Worm (Caenorhabditis elegans): ENCODE results near the gene Y37H2A.13.

DNA sequence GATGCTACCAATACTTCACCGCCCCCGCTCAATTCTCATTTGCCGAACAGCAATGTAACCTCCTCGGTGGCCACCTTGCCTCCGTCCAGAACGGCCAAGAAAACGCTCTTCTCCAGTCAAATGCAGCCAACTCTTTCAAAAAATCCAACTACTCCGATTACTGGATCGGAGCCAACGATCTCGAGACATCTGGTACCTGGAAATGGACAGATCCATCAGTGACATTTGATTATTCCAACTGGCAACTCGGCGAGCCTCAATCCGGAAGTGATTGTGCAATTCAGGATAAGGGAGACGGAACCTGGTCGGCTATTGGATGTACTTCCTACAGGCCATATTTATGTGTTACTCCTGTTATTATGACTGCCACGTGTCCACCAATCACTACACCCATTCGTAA is 15.5 kb downstream of the Y37H2A.13 start:
- TF ChIP-seq aly-2 (tag; optimal IDR thresholded peaks at IDR 0.05) (no peak), snpc-4 (tag; optimal IDR thresholded peaks at IDR 0.05) (no peak), ceh-16 (tag; optimal IDR thresholded peaks at IDR 0.05) (no peak), lin-13 (GFP tag; optimal IDR thresholded peaks at IDR 0.05) (no peak), unc-39 (tag; optimal IDR thresholded peaks at IDR 0.05) (no peak), ztf-4 (tag; optimal IDR thresholded peaks at IDR 0.05) (no peak), lin-11 (tag; optimal IDR thresholded peaks at IDR 0.05) (no peak), unc-55 (GFP tag; optimal IDR thresholded peaks at IDR 0.05) (no peak), nhr-11 (tag; optimal IDR thresholded peaks at IDR 0.05) (no peak), skn-1 (tag; optimal IDR thresholded peaks at IDR 0.05) (no peak), unc-62 (GFP tag; optimal IDR thresholded peaks at IDR 0.05) (no peak), Y55F3AM.14 (GFP tag; optimal IDR thresholded peaks at IDR 0.05) (no peak)
